Fruit fly (Drosophila melanogaster): ENCODE measurements around the gene CG33764.

CG33764 gene

dm6 chr3L:4269920-4270319, 2.6 kb upstream of the CG33764 start (continued):
- TF ChIP-seq CG11695 (GFP tag; IDR thresholded peaks at IDR 0.05) (peak; percentile 78), CG6813 (GFP tag; optimal IDR thresholded peaks at IDR 0.05) (peak; percentile 65), Rx (GFP tag; IDR thresholded peaks at IDR 0.05) (0 out of 2 replicates have a peak, but pooled peaks have one; percentile 23), Oaz (GFP tag; IDR thresholded peaks at IDR 0.05) (peak; percentile 31; the same call in 1 of the 2 replicates), sug (tag; optimal IDR thresholded peaks at IDR 0.05) (no peak), slou (GFP tag; optimal IDR thresholded peaks at IDR 0.05) (no peak), pita (GFP tag; optimal IDR thresholded peaks at IDR 0.05) (no peak), CG1603 (tag; optimal IDR thresholded peaks at IDR 0.05) (peak; percentile 6), zfh2 (GFP tag; optimal IDR thresholded peaks at IDR 0.05) (no peak), pnt (GFP tag; optimal IDR thresholded peaks at IDR 0.05) (no peak), YL-1 (GFP tag; optimal IDR thresholded peaks at IDR 0.05) (no peak), lola (GFP tag; optimal IDR thresholded peaks at IDR 0.05) (peak in 1 of 3 experiments; percentile 77), CG43689 (GFP tag; IDR thresholded peaks at IDR 0.05) (no peak), CG4328 (GFP tag; optimal IDR thresholded peaks at IDR 0.05) (peak; percentile 44), ac (GFP tag; optimal IDR thresholded peaks at IDR 0.05) (no peak), CG4820 (GFP tag; optimal IDR thresholded peaks at IDR 0.05) (peak; percentile 11), Fer1 (GFP tag; optimal IDR thresholded peaks at IDR 0.05) (peak; percentile 79), Antp (GFP tag; optimal IDR thresholded peaks at IDR 0.05) (no peak), CG7271 (tag; optimal IDR thresholded peaks at IDR 0.05) (peak; percentile 13), pzg (GFP tag; optimal IDR thresholded peaks at IDR 0.05) (no peak), Vsx1 (GFP tag; optimal IDR thresholded peaks at IDR 0.05) (peak; percentile 43), sens-2 (GFP tag; IDR thresholded peaks at IDR 0.05) (no peak), CG30431 (GFP tag; optimal IDR thresholded peaks at IDR 0.05) (peak; percentile 23), hkb (optimal IDR thresholded peaks at IDR 0.05) (no peak), hkb (GFP tag; IDR thresholded peaks at IDR 0.05) (peak; percentile 84), CG8924 (tag; optimal IDR thresholded peaks at IDR 0.05) (peak; percentile 81), MBD-R2 (GFP tag; IDR thresholded peaks at IDR 0.05) (no peak), pum (GFP tag; optimal IDR thresholded peaks at IDR 0.05) (no peak), CG18764 (GFP tag; optimal IDR thresholded peaks at IDR 0.05) (peak; percentile 36), cas (GFP tag; IDR thresholded peaks at IDR 0.05) (0 out of 2 replicates have a peak, but pooled peaks have one; percentile 10), gem (tag; optimal IDR thresholded peaks at IDR 0.05) (peak; percentile 84), CG42726 (GFP tag; IDR thresholded peaks at IDR 0.05; ENCODE audit: partially characterized antibody) (no peak), CG2116 (GFP tag; optimal IDR thresholded peaks at IDR 0.05) (peak; percentile 17), unc-4 (GFP tag; IDR thresholded peaks at IDR 0.05; ENCODE audit: partially characterized antibody) (no peak), lbe (GFP tag; optimal IDR thresholded peaks at IDR 0.05) (peak; percentile 75), CG31388 (GFP tag; optimal IDR thresholded peaks at IDR 0.05) (no peak), toy (GFP tag; IDR thresholded peaks at IDR 0.05) (no peak), Meics (GFP tag; optimal IDR thresholded peaks at IDR 0.05) (peak; percentile 67), ci (GFP tag; IDR thresholded peaks at IDR 0.05) (peak; percentile 61; the same call in 2 of the 3 replicates), CG11398 (GFP tag; optimal IDR thresholded peaks at IDR 0.05) (no peak), sna (GFP tag; IDR thresholded peaks at IDR 0.05; ENCODE audit: partially characterized antibody) (no peak), CG14965 (GFP tag; optimal IDR thresholded peaks at IDR 0.05; ENCODE audit: borderline replicate concordance) (no peak), CG16779 (GFP tag; IDR thresholded peaks at IDR 0.05) (no peak), onecut (GFP tag; IDR thresholded peaks at IDR 0.05) (no peak), HHEX (GFP tag; optimal IDR thresholded peaks at IDR 0.05) (peak; percentile 40), CG12659 (GFP tag; optimal IDR thresholded peaks at IDR 0.05) (peak; percentile 65), twi (tag; optimal IDR thresholded peaks at IDR 0.05) (peak; percentile 50), so (GFP tag; IDR thresholded peaks at IDR 0.05) (peak; percentile 59; the same call in 2 of the 3 replicates), CG5245 (GFP tag; optimal IDR thresholded peaks at IDR 0.05) (peak; percentile 34), H2.0 (GFP tag; IDR thresholded peaks at IDR 0.05) (peak; percentile 20; the same call in 1 of the 2 replicates), Dip3 (GFP tag; optimal IDR thresholded peaks at IDR 0.05) (no peak)
